Worm (Caenorhabditis elegans) whole organism, L1 larva: Measurements from ENCODE around the gene C34F6.7.

Experiments
- C16A3.4 ChIP-seq: fragments of 150-350 bp; optimal IDR thresholded peaks from 2 replicates; lab custom pipeline; 2014; ENCODE audit warnings: missing biosample characterization, missing genetic modification characterization
- C34B4.2 ChIP-seq: sonication (generic microtip); optimal IDR thresholded peaks from 2 replicates; lab custom pipeline; 2017; ENCODE audit warnings: mild to moderate bottlenecking, missing genetic modification characterization, missing compliant biosample characterization
- F16B12.6 ChIP-seq: fragments of 150-350 bp; optimal IDR thresholded peaks from 2 replicates; lab custom pipeline; 2014; ENCODE audit warnings: missing biosample characterization, missing genetic modification characterization
- alr-1 ChIP-seq: fragments of 200-800 bp; sonication (Bioruptor generic); optimal IDR thresholded peaks from 2 replicates; lab custom pipeline; 2018; ENCODE audit warnings: borderline replicate concordance, mild to moderate bottlenecking, missing genetic modification characterization, missing compliant biosample characterization
- aly-2 ChIP-seq: fragments of 150-350 bp; optimal IDR thresholded peaks from 2 replicates; lab custom pipeline; 2014; ENCODE audit warnings: missing biosample characterization, missing genetic modification characterization
- blmp-1 ChIP-seq: fragments of 150-350 bp; optimal IDR thresholded peaks from 2 replicates; lab custom pipeline; 2014; ENCODE audit warnings: missing biosample characterization, missing genetic modification characterization
- ceh-8 ChIP-seq: fragments of 200-800 bp; sonication (Bioruptor generic); optimal IDR thresholded peaks from 2 replicates; lab custom pipeline; 2018; ENCODE audit warnings: mild to moderate bottlenecking, missing genetic modification characterization, moderate library complexity, missing compliant biosample characterization
- ceh-82 ChIP-seq, 3 experiments: fragments of 150-350 bp in 1 of 3; sonication (generic microtip) in 2 of 3; optimal IDR thresholded peaks; 2 replicates each; lab custom pipeline; 2014 to 2017; ENCODE audit warnings: missing biosample characterization in 3 of 3, missing genetic modification characterization in 3 of 3
- ces-1 ChIP-seq: fragments of 150-350 bp; optimal IDR thresholded peaks from 2 replicates; lab custom pipeline; 2014; ENCODE audit warnings: missing biosample characterization, missing genetic modification reagents, missing genetic modification characterization
- efl-1 ChIP-seq, 4 experiments: fragments of 150-350 bp; optimal IDR thresholded peaks in 3 of 4; peaks in 1 of 4; 1 replicate in 1 of 4; 2 replicates in 3 of 4; lab custom pipeline; 2014; ENCODE audit warnings: missing biosample characterization in 2 of 4, missing genetic modification characterization in 2 of 4, missing genetic modification reagents in 2 of 4
- efl-3 ChIP-seq: fragments of 200-800 bp; sonication (Bioruptor generic); optimal IDR thresholded peaks from 2 replicates; lab custom pipeline; 2018; ENCODE audit warnings: mild to moderate bottlenecking, missing genetic modification characterization, missing compliant biosample characterization
- egl-27 ChIP-seq, 2 experiments: fragments of 150-350 bp in 1 of 2; sonication (generic microtip); optimal IDR thresholded peaks; 3 replicates each; lab custom pipeline; 2017 to 2018; ENCODE audit warnings: missing biosample characterization in 2 of 2, missing genetic modification characterization in 2 of 2, missing genetic modification reagents in 2 of 2
- elt-2 ChIP-seq: sonication (generic microtip); optimal IDR thresholded peaks from 2 replicates; lab custom pipeline; 2016; ENCODE audit warnings: missing genetic modification characterization, mild to moderate bottlenecking, inconsistent platforms, missing compliant biosample characterization, missing genetic modification reagents
- elt-3 ChIP-seq, 6 experiments: fragments of 150-350 bp in 1 of 6; sonication (generic microtip); optimal IDR thresholded peaks; 2 replicates each; lab custom pipeline; 2017 to 2018; ENCODE audit warnings: missing biosample characterization in 6 of 6, missing genetic modification characterization in 6 of 6, inconsistent platforms in 1 of 6
- ets-5 ChIP-seq: fragments of 200-800 bp; sonication (Bioruptor generic); IDR thresholded peaks from 2 replicates; pipeline ENCODE4 v1.3.6; 2022; ENCODE audit warnings: missing genetic modification characterization, missing compliant biosample characterization
- fkh-8 ChIP-seq: sonication (generic microtip); optimal IDR thresholded peaks from 2 replicates; lab custom pipeline; 2016; ENCODE audit warnings: mild to moderate bottlenecking, missing genetic modification characterization, missing compliant biosample characterization
- grh-1 ChIP-seq: fragments of 200-800 bp; sonication (Bioruptor generic); IDR thresholded peaks from 2 replicates; pipeline ENCODE4 v1.3.6; 2022; ENCODE audit warnings: missing genetic modification reagents, missing genetic modification characterization, missing compliant biosample characterization
- hlh-17 ChIP-seq: fragments of 200-800 bp; sonication (Bioruptor generic); optimal IDR thresholded peaks from 2 replicates; lab custom pipeline; 2018; ENCODE audit warnings: missing genetic modification characterization, mild to moderate bottlenecking, missing compliant biosample characterization, moderate library complexity, borderline replicate concordance
- hlh-4 ChIP-seq: sonication (generic microtip); optimal IDR thresholded peaks from 2 replicates; lab custom pipeline; 2016; ENCODE audit warnings: mild to moderate bottlenecking, missing genetic modification characterization, missing compliant biosample characterization
- hpl-2 ChIP-seq: fragments of 150-350 bp; optimal IDR thresholded peaks from 2 replicates; lab custom pipeline; 2014; ENCODE audit warnings: missing biosample characterization, missing genetic modification reagents, missing genetic modification characterization
- isw-1 ChIP-seq: fragments of 200-800 bp; sonication (Bioruptor generic); IDR thresholded peaks from 2 replicates; pipeline ENCODE4 v1.3.6; 2022; ENCODE audit warnings: missing genetic modification characterization, missing compliant biosample characterization
- jun-1 ChIP-seq: fragments of 150-350 bp; optimal IDR thresholded peaks from 2 replicates; lab custom pipeline; 2014; ENCODE audit warnings: missing biosample characterization, missing genetic modification reagents, missing genetic modification characterization
- lin-14 ChIP-seq: fragments of 200-800 bp; sonication (Bioruptor generic); optimal IDR thresholded peaks from 2 replicates; lab custom pipeline; 2018; ENCODE audit warnings: mild to moderate bottlenecking, missing genetic modification characterization, moderate library complexity, missing compliant biosample characterization
- lir-3 ChIP-seq: sonication (generic microtip); optimal IDR thresholded peaks from 2 replicates; lab custom pipeline; 2016; ENCODE audit warnings: mild to moderate bottlenecking, missing genetic modification characterization, moderate library complexity, missing compliant biosample characterization; ENCODE audit not compliant: poor library complexity
- lsy-2 ChIP-seq, 2 experiments: fragments of 150-350 bp; optimal IDR thresholded peaks; 2 replicates each; lab custom pipeline; 2014; ENCODE audit warnings: missing biosample characterization in 2 of 2, missing genetic modification characterization in 2 of 2
- mab-9 ChIP-seq: fragments of 200-800 bp; sonication (Bioruptor generic); IDR thresholded peaks from 2 replicates; pipeline ENCODE4 v1.3.6; 2022; ENCODE audit warnings: missing genetic modification reagents, missing genetic modification characterization, missing compliant biosample characterization
- mep-1 ChIP-seq: fragments of 150-350 bp; optimal IDR thresholded peaks from 2 replicates; lab custom pipeline; 2014; ENCODE audit warnings: missing biosample characterization, missing genetic modification characterization
- nhr-11 ChIP-seq: fragments of 150-350 bp; optimal IDR thresholded peaks from 2 replicates; lab custom pipeline; 2014; ENCODE audit warnings: missing biosample characterization, missing genetic modification characterization
- nhr-12 ChIP-seq: sonication (generic microtip); optimal IDR thresholded peaks from 2 replicates; lab custom pipeline; 2017; ENCODE audit warnings: missing biosample characterization, missing genetic modification characterization
- nhr-71 ChIP-seq: sonication (generic microtip); optimal IDR thresholded peaks from 2 replicates; lab custom pipeline; 2016; ENCODE audit warnings: mild to moderate bottlenecking, missing genetic modification characterization, moderate library complexity, missing compliant biosample characterization
- nhr-76 ChIP-seq: sonication (generic microtip); optimal IDR thresholded peaks from 2 replicates; lab custom pipeline; 2017; ENCODE audit warnings: missing biosample characterization, missing genetic modification characterization
- pax-3 ChIP-seq: fragments of 200-800 bp; sonication (Bioruptor generic); optimal IDR thresholded peaks from 2 replicates; lab custom pipeline; 2018; ENCODE audit warnings: mild to moderate bottlenecking, missing genetic modification characterization, moderate library complexity, missing compliant biosample characterization
- skn-1 ChIP-seq: fragments of 150-350 bp; optimal IDR thresholded peaks from 2 replicates; lab custom pipeline; 2014; ENCODE audit warnings: missing biosample characterization, missing genetic modification characterization
- snu-23 ChIP-seq: sonication (generic microtip); optimal IDR thresholded peaks from 2 replicates; lab custom pipeline; 2016; ENCODE audit warnings: missing genetic modification characterization, missing compliant biosample characterization
- sptf-1 ChIP-seq: fragments of 150-350 bp; optimal IDR thresholded peaks from 2 replicates; lab custom pipeline; 2014; ENCODE audit warnings: missing biosample characterization, missing genetic modification characterization
- swsn-7 ChIP-seq: sonication (generic microtip); optimal IDR thresholded peaks from 2 replicates; lab custom pipeline; 2016; ENCODE audit warnings: missing genetic modification characterization, missing compliant biosample characterization
- tbx-2 ChIP-seq: sonication (generic microtip); optimal IDR thresholded peaks from 2 replicates; lab custom pipeline; 2016; ENCODE audit warnings: missing genetic modification characterization, missing compliant biosample characterization
- tlp-1 ChIP-seq: fragments of 150-350 bp; optimal IDR thresholded peaks from 2 replicates; lab custom pipeline; 2014; ENCODE audit warnings: missing biosample characterization, missing genetic modification characterization
- unc-62 ChIP-seq: fragments of 150-350 bp; optimal IDR thresholded peaks from 2 replicates; lab custom pipeline; 2014; ENCODE audit warnings: missing biosample characterization, missing genetic modification reagents, missing genetic modification characterization
- unc-86 ChIP-seq: sonication (generic microtip); optimal IDR thresholded peaks from 2 replicates; lab custom pipeline; 2016; ENCODE audit warnings: missing genetic modification characterization, missing compliant biosample characterization
- unc-98 ChIP-seq: fragments of 200-800 bp; sonication (Bioruptor generic); IDR thresholded peaks from 2 replicates; pipeline ENCODE4 v1.3.6; 2022; ENCODE audit warnings: missing genetic modification characterization, missing compliant biosample characterization
- vab-15 ChIP-seq: sonication (generic microtip); optimal IDR thresholded peaks from 2 replicates; lab custom pipeline; 2017; ENCODE audit warnings: missing genotype, mild to moderate bottlenecking, missing genetic modification characterization, missing compliant biosample characterization
- zag-1 ChIP-seq: fragments of 150-350 bp; optimal IDR thresholded peaks from 2 replicates; lab custom pipeline; 2014; ENCODE audit warnings: missing biosample characterization, missing genetic modification characterization
- zip-4 ChIP-seq: fragments of 200-800 bp; sonication (Bioruptor generic); optimal IDR thresholded peaks from 2 replicates; lab custom pipeline; 2018; ENCODE audit warnings: mild to moderate bottlenecking, missing genetic modification characterization, moderate library complexity, missing compliant biosample characterization
- ztf-11 ChIP-seq, 2 experiments: sonication (generic microtip); optimal IDR thresholded peaks; 2 replicates each; lab custom pipeline; 2016 to 2017; ENCODE audit warnings: missing genetic modification characterization in 2 of 2, missing biosample characterization in 1 of 2, missing compliant biosample characterization in 1 of 2

C34F6.7 gene

ce11 chrX:11211360-11211759 is 3.9 kb downstream of the C34F6.7 start:
- TF ChIP-seq ceh-82 (tag; optimal IDR thresholded peaks at IDR 0.05; lab: Kevin White, UChicago) (no peak), ztf-11 (tag; optimal IDR thresholded peaks at IDR 0.05; lab: Kevin White, UChicago) (no peak), C16A3.4 (no peak), blmp-1 (no peak), tbx-2 (tag; lab: Kevin White, UChicago) (no peak), swsn-7 (tag; lab: Kevin White, UChicago) (no peak), grh-1 (GFP tag; lab: Robert Waterston, UW) (no peak), isw-1 (no peak), elt-3 (tag; optimal IDR thresholded peaks at IDR 0.05; lab: Kevin White, UChicago) (no peak), snu-23 (GFP tag; lab: Kevin White, UChicago) (no peak), hlh-4 (no peak), zip-4 (GFP tag; lab: Kevin White, UChicago) (no peak), vab-15 (no peak), alr-1 (no peak), pax-3 (tag; lab: Kevin White, UChicago) (no peak), nhr-76 (tag; lab: Kevin White, UChicago) (no peak), F16B12.6 (no peak), nhr-12 (tag; lab: Kevin White, UChicago) (no peak), aly-2 (tag; lab: Kevin White, UChicago) (no peak)
- TF ChIP-seq, all 84 proteins: peak for 0

ce11 chrX:11210417-11210816 is 4.9 kb downstream of the C34F6.7 start:
- no peak for TF ChIP-seq nhr-11 (tag; lab: Kevin White, UChicago)
- no peak for TF ChIP-seq lir-3 (tag; lab: Kevin White, UChicago)
- TF ChIP-seq grh-1 (GFP tag; lab: Robert Waterston, UW) = no peak
- no peak for TF ChIP-seq C34B4.2 (tag; lab: Kevin White, UChicago)
- no peak for TF ChIP-seq mep-1 (tag; lab: Kevin White, UChicago)
- TF ChIP-seq nhr-12 (tag; lab: Kevin White, UChicago) = no peak
- no peak for TF ChIP-seq nhr-71
- TF ChIP-seq snu-23 (GFP tag; lab: Kevin White, UChicago) = no peak
- TF ChIP-seq jun-1 (tag; lab: Kevin White, UChicago) = no peak
- TF ChIP-seq unc-86 = no peak
- no peak for TF ChIP-seq lin-14 (GFP tag; lab: Kevin White, UChicago)

ce11 chrX:11208788-11209187 is 6.5 kb downstream of the C34F6.7 start, which contains the start of gene C34F6.5:
Gene C34F6.5 (minus strand): TSS chrX:11208888.
- no peak for TF ChIP-seq C16A3.4
- peak; percentile 4 for TF ChIP-seq fkh-8 (tag; lab: Kevin White, UChicago)

ce11 chrX:11206953-11207352 is 8.3 kb downstream of the C34F6.7 start, which contains the start of gene hst-2:
Gene hst-2 (minus strand): TSS chrX:11207155.
- TF ChIP-seq blmp-1 (peak; percentile 83), elt-2 (tag; lab: Kevin White, UChicago) (peak; percentile 90), tlp-1 (tag; lab: Kevin White, UChicago) (no peak), zag-1 (tag; lab: Kevin White, UChicago) (no peak), lin-14 (GFP tag; lab: Kevin White, UChicago) (peak; percentile 95), ces-1 (no peak), pax-3 (tag; lab: Kevin White, UChicago) (peak; percentile 76), isw-1 (peak; percentile 81), hpl-2 (GFP tag; lab: Kevin White, UChicago) (peak; percentile 80), efl-1 (optimal IDR thresholded peaks at IDR 0.05; lab: Kevin White, UChicago) (peak; percentile 82 to 84), efl-1 (GFP tag; optimal IDR thresholded peaks at IDR 0.05 in 1 of 2; lab: Kevin White, UChicago) (peak; percentile 68 to 97), skn-1 (tag; lab: Kevin White, UChicago) (peak; percentile 70), egl-27 (tag; optimal IDR thresholded peaks at IDR 0.05; lab: Kevin White, UChicago) (no peak), mab-9 (peak; percentile 88), unc-98 (GFP tag; lab: Robert Waterston, UW) (no peak), nhr-11 (tag; lab: Kevin White, UChicago) (peak; percentile 89), efl-3 (GFP tag; lab: Kevin White, UChicago) (peak; percentile 55), ets-5 (GFP tag; lab: Robert Waterston, UW) (no peak), unc-62 (GFP tag; lab: Kevin White, UChicago) (no peak), lir-3 (tag; lab: Kevin White, UChicago) (peak; percentile 81), nhr-71 (peak; percentile 97), F16B12.6 (peak; percentile 73), lsy-2 (tag; optimal IDR thresholded peaks at IDR 0.05; lab: Kevin White, UChicago) (peak; percentile 91 to 93), nhr-76 (tag; lab: Kevin White, UChicago) (no peak), C34B4.2 (tag; lab: Kevin White, UChicago) (no peak), hlh-17 (GFP tag; lab: Kevin White, UChicago) (no peak), sptf-1 (tag; lab: Kevin White, UChicago) (no peak), ceh-8 (GFP tag; lab: Kevin White, UChicago) (peak; percentile 85)
